Fruit fly (Drosophila melanogaster) whole organism, wandering third instar larva: ENCODE results near the gene mor.

Experiments used
- Abd-B ChIP-seq: fragments of >200 bp; optimal IDR thresholded peaks from 2 replicates; lab custom pipeline; 2017; ENCODE audit warnings: missing biosample characterization, missing genetic modification characterization
- CG32264 ChIP-seq: fragments of 200-800 bp; sonication (Bioruptor generic); optimal IDR thresholded peaks from 2 replicates; lab custom pipeline; 2016; ENCODE audit warnings: missing biosample characterization, missing genetic modification characterization
- CG9705 ChIP-seq: fragments of 200-800 bp; sonication (Bioruptor generic); optimal IDR thresholded peaks from 2 replicates; lab custom pipeline; 2018; ENCODE audit warnings: missing biosample characterization, mild to moderate bottlenecking, missing genetic modification characterization
- CrebA ChIP-seq: fragments of 200-800 bp; sonication (Bioruptor generic); optimal IDR thresholded peaks from 2 replicates; lab custom pipeline; 2016; ENCODE audit warnings: missing biosample characterization, mild to moderate bottlenecking, missing genetic modification characterization, borderline replicate concordance
- Dfd ChIP-seq: fragments of >200 bp; optimal IDR thresholded peaks from 2 replicates; lab custom pipeline; 2017; ENCODE audit warnings: missing biosample characterization, missing genetic modification characterization
- Dif ChIP-seq: fragments of 200-275, 200-300 bp; sonication (Bioruptor generic); optimal IDR thresholded peaks from 2 replicates; lab custom pipeline; 2018; ENCODE audit warnings: missing biosample characterization, missing genetic modification characterization; ENCODE audit not compliant: partially characterized antibody
- GATAd ChIP-seq: sonication (Bioruptor generic); optimal IDR thresholded peaks from 2 replicates; lab custom pipeline; 2016; ENCODE audit warnings: missing biosample characterization, missing genetic modification characterization
- HLH106 ChIP-seq: fragments of 200-800 bp; optimal IDR thresholded peaks from 3 replicates; lab custom pipeline; 2019; ENCODE audit warnings: missing biosample characterization, mild to moderate bottlenecking, missing genetic modification characterization, moderate library complexity
- Hnf4 ChIP-seq: fragments of 200-800 bp; sonication (Bioruptor generic); optimal IDR thresholded peaks from 2 replicates; lab custom pipeline; 2016; ENCODE audit warnings: missing biosample characterization, mild to moderate bottlenecking, missing genetic modification characterization
- Hr78 ChIP-seq: fragments of >200 bp; optimal IDR thresholded peaks from 2 replicates; lab custom pipeline; 2017; ENCODE audit warnings: missing biosample characterization, missing genetic modification characterization
- Hr83 ChIP-seq: fragments of 200-300 bp; sonication (Bioruptor generic); optimal IDR thresholded peaks from 2 replicates; lab custom pipeline; 2016; ENCODE audit warnings: missing biosample characterization, mild to moderate bottlenecking, missing genetic modification characterization, moderate library complexity; ENCODE audit not compliant: poor library complexity, severe bottlenecking
- Jra ChIP-seq: sonication (Bioruptor generic); optimal IDR thresholded peaks from 2 replicates; lab custom pipeline; 2016; ENCODE audit warnings: missing biosample characterization, missing genetic modification characterization
- Mio ChIP-seq: sonication (Bioruptor generic); optimal IDR thresholded peaks from 2 replicates; lab custom pipeline; 2016; ENCODE audit warnings: missing biosample characterization, missing genetic modification characterization
- Myc ChIP-seq: fragments of >200 bp; optimal IDR thresholded peaks from 2 replicates; lab custom pipeline; 2017
- N ChIP-seq: fragments of >200 bp; optimal IDR thresholded peaks from 2 replicates; lab custom pipeline; 2018; ENCODE audit warnings: missing biosample characterization, missing external identifiers, missing genetic modification characterization
- OdsH ChIP-seq: fragments of 200-800 bp; sonication (Bioruptor generic); optimal IDR thresholded peaks from 2 replicates; lab custom pipeline; 2016; ENCODE audit warnings: missing biosample characterization, mild to moderate bottlenecking, missing genetic modification characterization
- Rel ChIP-seq, 2 experiments: fragments of 200-800 bp; sonication (Bioruptor generic) in 1 of 2; optimal IDR thresholded peaks; 2 replicates in 1 of 2; 3 replicates in 1 of 2; lab custom pipeline; 2016 to 2019; ENCODE audit warnings: mild to moderate bottlenecking in 2 of 2, missing biosample characterization in 2 of 2, missing genetic modification characterization in 2 of 2, moderate library complexity in 1 of 2
- Sp1 ChIP-seq: fragments of 200-800 bp; sonication (Bioruptor generic); optimal IDR thresholded peaks from 3 replicates; lab custom pipeline; 2019; ENCODE audit warnings: missing biosample characterization, mild to moderate bottlenecking, missing genetic modification characterization, moderate library complexity
- Vsx2 ChIP-seq: fragments of 200-300, 225-300 bp; sonication (Bioruptor generic); optimal IDR thresholded peaks from 2 replicates; lab custom pipeline; 2018; ENCODE audit warnings: missing biosample characterization, missing genetic modification characterization; ENCODE audit not compliant: partially characterized antibody
- br ChIP-seq: fragments of 200-800 bp; sonication (Bioruptor generic); optimal IDR thresholded peaks from 2 replicates; lab custom pipeline; 2016; ENCODE audit warnings: missing biosample characterization, missing genetic modification characterization
- brk ChIP-seq: fragments of 200-800 bp; sonication (Bioruptor generic); optimal IDR thresholded peaks from 2 replicates; lab custom pipeline; 2016; ENCODE audit warnings: missing biosample characterization, mild to moderate bottlenecking, missing genetic modification characterization
- dl ChIP-seq, 2 experiments: fragments of 175-275, 200-275 bp in 1 of 2; fragments of 200-275 bp in 1 of 2; sonication (Bioruptor generic); optimal IDR thresholded peaks; lab custom pipeline; 2018; ENCODE audit warnings: mild to moderate bottlenecking in 2 of 2, missing biosample characterization in 2 of 2, missing genetic modification characterization in 2 of 2, moderate library complexity in 2 of 2; ENCODE audit not compliant: partially characterized antibody in 2 of 2, insufficient read depth in 1 of 2
- dmrt93B ChIP-seq: fragments of 200-800 bp; sonication (Bioruptor generic); optimal IDR thresholded peaks from 2 replicates; lab custom pipeline; 2018; ENCODE audit warnings: missing biosample characterization, mild to moderate bottlenecking, missing genetic modification characterization
- dsf ChIP-seq: sonication (Bioruptor generic); optimal IDR thresholded peaks from 2 replicates; lab custom pipeline; 2016; ENCODE audit warnings: missing biosample characterization, missing genetic modification characterization, borderline replicate concordance
- ey ChIP-seq: fragments of 200-800 bp; sonication (Bioruptor generic); optimal IDR thresholded peaks from 2 replicates; lab custom pipeline; 2016; ENCODE audit warnings: missing biosample characterization, missing genetic modification characterization
- foxo ChIP-seq, 2 experiments: fragments of 200-800 bp; sonication (Bioruptor generic); optimal IDR thresholded peaks; 2 replicates in 1 of 2; 3 replicates in 1 of 2; lab custom pipeline; 2016 to 2017; ENCODE audit warnings: missing biosample characterization in 2 of 2, missing genetic modification characterization in 2 of 2
- fru ChIP-seq: fragments of 200-800 bp; sonication (Bioruptor generic); optimal IDR thresholded peaks from 3 replicates; lab custom pipeline; 2016; ENCODE audit warnings: missing biosample characterization, mild to moderate bottlenecking, missing genetic modification characterization
- h ChIP-seq: fragments of 200-800 bp; sonication (Bioruptor generic); optimal IDR thresholded peaks from 3 replicates; lab custom pipeline; 2016; ENCODE audit warnings: missing biosample characterization, mild to moderate bottlenecking, missing genetic modification characterization
- jim ChIP-seq: fragments of 175-275, 200-325 bp; sonication (Bioruptor generic); optimal IDR thresholded peaks from 2 replicates; lab custom pipeline; 2016; ENCODE audit warnings: missing biosample characterization, mild to moderate bottlenecking, missing genetic modification characterization
- lola ChIP-seq: fragments of >200 bp; optimal IDR thresholded peaks from 2 replicates; lab custom pipeline; 2017; ENCODE audit warnings: missing biosample characterization, missing genetic modification characterization
- pan ChIP-seq: fragments of >200 bp; optimal IDR thresholded peaks from 2 replicates; lab custom pipeline; 2017
- psq ChIP-seq: fragments of 200-800 bp; sonication (Bioruptor generic); optimal IDR thresholded peaks from 3 replicates; lab custom pipeline; 2017; ENCODE audit warnings: missing biosample characterization, mild to moderate bottlenecking, missing genetic modification characterization, moderate library complexity
- rgr ChIP-seq: fragments of 200-800 bp; sonication (Bioruptor generic); optimal IDR thresholded peaks from 3 replicates; lab custom pipeline; 2016; ENCODE audit warnings: missing biosample characterization, mild to moderate bottlenecking, missing genetic modification characterization
- sage ChIP-seq: fragments of 200-800 bp; sonication (Bioruptor generic); optimal IDR thresholded peaks from 2 replicates; lab custom pipeline; 2016; ENCODE audit warnings: missing biosample characterization, mild to moderate bottlenecking, missing genetic modification characterization
- sv ChIP-seq: fragments of 200-800 bp; sonication (Bioruptor generic); optimal IDR thresholded peaks from 3 replicates; lab custom pipeline; 2016; ENCODE audit warnings: missing biosample characterization, missing genetic modification characterization
- tai ChIP-seq: sonication (Bioruptor generic); optimal IDR thresholded peaks from 2 replicates; lab custom pipeline; 2016; ENCODE audit warnings: missing biosample characterization, missing genetic modification characterization
- usp ChIP-seq: fragments of >200 bp; optimal IDR thresholded peaks from 2 replicates; lab custom pipeline; 2017; ENCODE audit warnings: missing biosample characterization, missing genetic modification characterization
- woc ChIP-seq: sonication (Bioruptor generic); optimal IDR thresholded peaks from 2 replicates; lab custom pipeline; 2016; ENCODE audit warnings: missing biosample characterization, mild to moderate bottlenecking, missing genetic modification characterization

The mor gene

DNA sequence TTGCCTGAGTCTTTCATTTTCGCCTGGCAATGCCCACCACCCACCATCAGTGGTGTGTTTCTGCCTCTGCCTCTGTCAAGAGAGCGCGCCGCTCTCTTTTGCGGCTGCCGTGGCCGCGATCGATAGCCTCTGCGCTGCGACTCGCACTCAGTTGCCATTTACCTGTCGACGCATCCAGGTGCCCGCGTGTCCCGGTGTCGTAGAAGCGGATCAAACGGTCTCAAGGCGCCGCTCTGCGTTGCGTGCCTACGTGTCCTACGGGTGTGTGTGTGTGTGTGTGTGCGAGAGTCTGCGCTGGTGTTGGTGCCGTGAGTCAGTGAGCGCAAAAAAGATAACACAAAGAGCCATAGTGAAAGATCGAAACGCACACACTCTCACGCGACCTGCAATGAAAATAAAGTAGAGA is 52.0 kb downstream of the mor start, which contains the start of gene Fbxl7:
Fbxl7 (plus strand) TSS at position 148 of the 406 bp plus-strand sequence.
- TF ChIP-seq foxo (GFP tag; optimal IDR thresholded peaks at IDR 0.05; lab: Kevin White, UChicago) (peak in 1 of 2 experiments; percentile 8), Jra (GFP tag; lab: Kevin White, UChicago) (peak; percentile 56), Hr83 (GFP tag; lab: Kevin White, UChicago) (peak; percentile 78), Rel (GFP tag; optimal IDR thresholded peaks at IDR 0.05; lab: Kevin White, UChicago) (no peak), Rel (tag; optimal IDR thresholded peaks at IDR 0.05; lab: Kevin White, UChicago) (peak; percentile 11), CG9705 (GFP tag; lab: Kevin White, UChicago) (no peak), rgr (GFP tag; lab: Kevin White, UChicago) (peak; percentile 8), h (GFP tag; lab: Kevin White, UChicago) (peak; percentile 48), Hnf4 (GFP tag; lab: Kevin White, UChicago) (no peak), CrebA (GFP tag; lab: Kevin White, UChicago) (peak; percentile 2), dsf (GFP tag; lab: Kevin White, UChicago) (no peak), dl (GFP tag; optimal IDR thresholded peaks at IDR 0.05; lab: Kevin White, UChicago; ENCODE audit: insufficient read depth in 1 of 2, partially characterized antibody in 2 of 2) (peak; percentile 55 to 72), fru (GFP tag; lab: Kevin White, UChicago) (peak; percentile 15), Dif (GFP tag; lab: Kevin White, UChicago) (peak; percentile 46), Mio (no peak), Dfd (GFP tag; lab: Kevin White, UChicago) (peak; percentile 34)

dm6 chr3R:15920229-15920533 is 52.5 kb downstream of the mor start:
- TF ChIP-seq psq (GFP tag; lab: Kevin White, UChicago) (no peak), sv (GFP tag; lab: Kevin White, UChicago) (no peak), OdsH (no peak), Dfd (GFP tag; lab: Kevin White, UChicago) (no peak)
- TF ChIP-seq, all 38 proteins: peak for 0

DNA sequence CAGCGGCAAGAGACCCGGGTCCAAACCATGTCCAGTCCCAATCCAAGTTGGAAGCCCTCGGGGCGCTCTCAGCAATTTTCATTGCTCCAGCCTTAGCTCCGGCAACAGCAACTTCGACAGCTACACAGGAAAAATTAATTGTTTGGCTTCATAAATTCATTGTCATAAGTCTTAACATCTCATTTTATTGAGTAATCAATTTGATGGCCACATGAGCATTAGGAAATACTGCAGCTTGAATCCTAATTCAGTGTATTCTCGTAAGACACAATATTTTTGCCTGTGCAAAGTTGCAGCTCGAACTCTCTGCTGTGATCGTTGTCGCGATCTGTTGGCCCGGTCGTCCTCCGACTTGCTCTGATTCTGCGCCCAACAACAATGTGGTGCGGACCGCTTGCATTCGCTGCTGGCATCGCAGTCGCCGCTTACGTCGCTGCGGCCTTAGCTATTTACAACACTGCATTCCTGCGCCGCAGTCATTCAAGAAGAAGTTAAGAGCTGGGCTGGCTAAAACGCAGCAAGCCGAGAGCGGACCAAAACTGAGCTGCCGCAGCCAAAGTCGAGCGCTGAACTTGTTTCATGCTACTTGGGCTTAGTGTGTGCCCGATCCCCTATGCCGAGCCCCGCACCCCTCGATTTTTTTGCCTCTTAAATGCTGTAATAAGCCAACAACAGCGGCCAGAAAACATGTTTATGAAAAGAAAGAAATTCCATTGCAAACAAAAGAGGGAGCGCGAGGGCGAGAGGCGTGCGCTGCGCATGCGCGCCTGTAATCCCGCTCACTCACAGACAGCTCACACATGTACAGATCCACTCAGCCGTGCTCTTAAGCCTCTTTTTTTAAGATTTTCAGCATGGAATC is 53.1 kb downstream of the mor start:
- TF ChIP-seq N (GFP tag; lab: Kevin White, UChicago) (no peak), Sp1 (peak; percentile 85), dsf (GFP tag; lab: Kevin White, UChicago) (peak; percentile 57), Hr83 (GFP tag; lab: Kevin White, UChicago) (no peak), tai (no peak), Dfd (GFP tag; lab: Kevin White, UChicago) (no peak), CG32264 (GFP tag; lab: Kevin White, UChicago) (peak; percentile 85), CG9705 (GFP tag; lab: Kevin White, UChicago) (peak; percentile 27), sage (GFP tag; lab: Kevin White, UChicago) (peak; percentile 87), lola (GFP tag; lab: Kevin White, UChicago) (no peak), h (GFP tag; lab: Kevin White, UChicago) (peak; percentile 95), Dif (GFP tag; lab: Kevin White, UChicago) (peak; percentile 71), sv (GFP tag; lab: Kevin White, UChicago) (no peak), Myc (lab: Kevin White, UChicago) (no peak), dmrt93B (GFP tag; lab: Kevin White, UChicago) (peak; percentile 83), Hr78 (no peak), dl (GFP tag; optimal IDR thresholded peaks at IDR 0.05; lab: Kevin White, UChicago; ENCODE audit: insufficient read depth in 1 of 2, partially characterized antibody in 2 of 2) (peak in 1 of 2 experiments; percentile 66), ey (GFP tag; lab: Kevin White, UChicago) (peak; percentile 95), CrebA (GFP tag; lab: Kevin White, UChicago) (no peak), Rel (GFP tag; optimal IDR thresholded peaks at IDR 0.05; lab: Kevin White, UChicago) (peak; percentile 37), Rel (tag; optimal IDR thresholded peaks at IDR 0.05; lab: Kevin White, UChicago) (no peak), foxo (GFP tag; optimal IDR thresholded peaks at IDR 0.05; lab: Kevin White, UChicago) (peak in 1 of 2 experiments; percentile 94), usp (GFP tag; lab: Kevin White, UChicago) (no peak), pan (lab: Kevin White, UChicago) (no peak), Jra (GFP tag; lab: Kevin White, UChicago) (no peak), fru (GFP tag; lab: Kevin White, UChicago) (peak; percentile 94), rgr (GFP tag; lab: Kevin White, UChicago) (peak; percentile 92), Abd-B (no peak), jim (no peak), br (GFP tag; lab: Kevin White, UChicago) (peak; percentile 95), OdsH (peak; percentile 93), Mio (peak; percentile 57), Vsx2 (GFP tag; lab: Kevin White, UChicago) (peak; percentile 63), HLH106 (peak; percentile 89), brk (GFP tag; lab: Kevin White, UChicago) (no peak), woc (GFP tag; lab: Kevin White, UChicago) (peak; percentile 90), Hnf4 (GFP tag; lab: Kevin White, UChicago) (no peak), GATAd (no peak), psq (GFP tag; lab: Kevin White, UChicago) (peak; percentile 83)
